Fruit fly (Drosophila melanogaster) whole organism, pupa: ENCODE results near the gene CG4957.

Experiments
- CG15710 ChIP-seq: fragments of 200-800 bp; sonication (Bioruptor generic); optimal IDR thresholded peaks from 2 replicates; lab custom pipeline; 2018; ENCODE audit warnings: missing biosample characterization, mild to moderate bottlenecking, missing genetic modification characterization, moderate library complexity
- CG8159 ChIP-seq: fragments of 200-800 bp; sonication (Bioruptor generic); optimal IDR thresholded peaks from 3 replicates; lab custom pipeline; 2018; ENCODE audit warnings: missing biosample characterization, mild to moderate bottlenecking, missing genetic modification characterization, moderate library complexity
- EcR ChIP-seq: fragments of 200-800 bp; sonication (Bioruptor generic); optimal IDR thresholded peaks from 3 replicates; lab custom pipeline; 2019; ENCODE audit warnings: missing biosample characterization, missing genetic modification characterization, mild to moderate bottlenecking, moderate library complexity, missing genetic modification reagents
- Snoo ChIP-seq: fragments of 200-800 bp; sonication (Bioruptor generic); optimal IDR thresholded peaks from 3 replicates; lab custom pipeline; 2017; ENCODE audit warnings: missing biosample characterization, mild to moderate bottlenecking, missing genetic modification characterization, inconsistent platforms
- fd96Ca ChIP-seq: fragments of 200-800 bp; sonication (Bioruptor generic); IDR thresholded peaks from 3 replicates; pipeline ENCODE4 v1.3.6; 2022; ENCODE audit warnings: missing biosample characterization, missing genetic modification characterization

- TF ChIP-seq fd96Ca (GFP tag; lab: Robert Waterston, UW), result no peak
- no peak for TF ChIP-seq CG8159
- no peak for TF ChIP-seq EcR (GFP tag; lab: Kevin White, UChicago)
- no peak for TF ChIP-seq CG15710 (tag; lab: Kevin White, UChicago)
- TF ChIP-seq Snoo (tag; lab: Kevin White, UChicago), result no peak
These were observed 26.4 kb downstream of the CG4957 start, which contains the start of gene Hand for dm6 chr2L:10294798-10295669.
